Worm (Caenorhabditis elegans) whole organism, L4 larva: Measurements from ENCODE around the gene F09A5.3.

Experiments used
- F37D6.2 ChIP-seq: sonication (generic microtip); optimal IDR thresholded peaks from 2 replicates; lab custom pipeline; 2016; ENCODE audit warnings: mild to moderate bottlenecking, missing genetic modification characterization, missing compliant biosample characterization
- F44E2.7 ChIP-seq: fragments of 200-800 bp; sonication (Bioruptor generic); IDR thresholded peaks from 2 replicates; pipeline ENCODE4 v2.1.2; 2022; ENCODE audit warnings: missing genetic modification characterization, missing compliant biosample characterization
- T26A8.4 ChIP-seq: fragments of 200-800 bp; sonication (Bioruptor generic); IDR thresholded peaks from 2 replicates; pipeline ENCODE4 v1.3.6; 2022; ENCODE audit warnings: missing genetic modification characterization, missing compliant biosample characterization
- Y48G9A.11 ChIP-seq: fragments of 200-800 bp; sonication (Bioruptor generic); IDR thresholded peaks from 2 replicates; pipeline ENCODE4 v1.3.6; 2022; ENCODE audit warnings: missing genetic modification reagents, missing genetic modification characterization, missing compliant biosample characterization
- aha-1 ChIP-seq: fragments of 150-350 bp; peaks from one replicate; lab custom pipeline; 2014; ENCODE audit warnings: missing biosample characterization, missing genetic modification characterization
- attf-4 ChIP-seq: sonication (generic microtip); optimal IDR thresholded peaks from 3 replicates; lab custom pipeline; 2017; ENCODE audit warnings: missing biosample characterization, missing genetic modification characterization
- ceh-20 ChIP-seq: fragments of 200-800 bp; sonication (Bioruptor generic); IDR thresholded peaks from 2 replicates; pipeline ENCODE4 v1.3.6; 2022; ENCODE audit warnings: missing genetic modification reagents, missing genetic modification characterization, missing compliant biosample characterization
- ceh-32 ChIP-seq: sonication (generic microtip); optimal IDR thresholded peaks from 2 replicates; lab custom pipeline; 2016; ENCODE audit warnings: mild to moderate bottlenecking, missing genetic modification characterization, missing compliant biosample characterization; ENCODE audit not compliant: poor library complexity
- ces-1 ChIP-seq: fragments of 150-350 bp; sonication (generic microtip); optimal IDR thresholded peaks from 4 replicates; lab custom pipeline; 2014; ENCODE audit warnings: missing biosample characterization, missing genetic modification reagents, missing genetic modification characterization
- cey-2 ChIP-seq: sonication (generic microtip); optimal IDR thresholded peaks from 3 replicates; lab custom pipeline; 2017; ENCODE audit warnings: missing genetic modification characterization, mild to moderate bottlenecking, missing compliant biosample characterization, antibody characterized with exemption, borderline replicate concordance; ENCODE audit not compliant: insufficient read depth
- ctbp-1 ChIP-seq: fragments of 200-800 bp; sonication (Bioruptor generic); IDR thresholded peaks from 2 replicates; pipeline ENCODE4 v1.3.6; 2022; ENCODE audit warnings: missing genetic modification reagents, missing genetic modification characterization, missing compliant biosample characterization
- daf-16 ChIP-seq, 3 experiments: sonication (generic microtip); optimal IDR thresholded peaks; 2 replicates each; lab custom pipeline; 2016 to 2017; ENCODE audit warnings: missing genetic modification characterization in 3 of 3, missing genetic modification reagents in 3 of 3, mild to moderate bottlenecking in 2 of 3, missing compliant biosample characterization in 2 of 3, missing biosample characterization in 1 of 3, moderate library complexity in 1 of 3
- daf-8 ChIP-seq: fragments of 200-800 bp; sonication (Bioruptor generic); IDR thresholded peaks from 2 replicates; pipeline ENCODE4 v1.3.6; 2022; ENCODE audit warnings: missing genetic modification characterization, missing compliant biosample characterization
- dmd-6 ChIP-seq: fragments of 200-800 bp; sonication (Bioruptor generic); IDR thresholded peaks from 2 replicates; pipeline ENCODE4 v1.3.6; 2022; ENCODE audit warnings: missing genetic modification reagents, missing genetic modification characterization, missing compliant biosample characterization
- dpl-1 ChIP-seq: fragments of 150-350 bp; optimal IDR thresholded peaks from 2 replicates; lab custom pipeline; 2014; ENCODE audit warnings: missing biosample characterization, missing genetic modification reagents, missing genetic modification characterization
- dve-1 ChIP-seq: sonication (generic microtip); optimal IDR thresholded peaks from 2 replicates; lab custom pipeline; 2017; ENCODE audit warnings: antibody characterized with exemption, mild to moderate bottlenecking, missing genetic modification characterization, missing compliant biosample characterization; ENCODE audit not compliant: insufficient read depth
- fkh-10 ChIP-seq: fragments of 150-350 bp; optimal IDR thresholded peaks from 2 replicates; lab custom pipeline; 2014; ENCODE audit warnings: missing biosample characterization, missing genetic modification reagents, missing genetic modification characterization
- gei-8 ChIP-seq: fragments of 200-800 bp; sonication (Bioruptor generic); optimal IDR thresholded peaks from 2 replicates; lab custom pipeline; 2018; ENCODE audit warnings: mild to moderate bottlenecking, missing genetic modification characterization, missing compliant biosample characterization
- hlh-11 ChIP-seq: fragments of 200-800 bp; sonication (Bioruptor generic); optimal IDR thresholded peaks from 2 replicates; lab custom pipeline; 2018; ENCODE audit warnings: mild to moderate bottlenecking, missing genetic modification characterization, missing compliant biosample characterization
- hlh-30 ChIP-seq: sonication (generic microtip); optimal IDR thresholded peaks from 2 replicates; lab custom pipeline; 2017; ENCODE audit warnings: antibody characterized with exemption, mild to moderate bottlenecking, missing genetic modification characterization, missing compliant biosample characterization; ENCODE audit not compliant: insufficient read depth
- hmg-1.1 ChIP-seq: fragments of 200-800 bp; sonication (Bioruptor generic); IDR thresholded peaks from 2 replicates; pipeline ENCODE4 v1.3.6; 2022; ENCODE audit warnings: missing genetic modification reagents, missing genetic modification characterization, missing compliant biosample characterization
- lim-7 ChIP-seq: fragments of 200-800 bp; sonication (Bioruptor generic); IDR thresholded peaks from 2 replicates; pipeline ENCODE4 v1.3.6; 2022; ENCODE audit warnings: missing genetic modification characterization, missing compliant biosample characterization
- lin-13 ChIP-seq: fragments of 150-350 bp; optimal IDR thresholded peaks from 2 replicates; lab custom pipeline; 2014; ENCODE audit warnings: missing biosample characterization, missing genetic modification reagents, missing genetic modification characterization
- lin-38 ChIP-seq: fragments of 200-800 bp; sonication (Bioruptor generic); IDR thresholded peaks from 2 replicates; pipeline ENCODE4 v1.3.6; 2022; ENCODE audit warnings: missing genetic modification reagents, missing genetic modification characterization, missing compliant biosample characterization
- lsy-2 ChIP-seq, 2 experiments: fragments of 150-350 bp in 1 of 2; sonication (generic microtip) in 1 of 2; optimal IDR thresholded peaks; 2 replicates each; lab custom pipeline; 2014 to 2017; ENCODE audit warnings: missing biosample characterization in 2 of 2, missing genetic modification characterization in 2 of 2
- madf-5 ChIP-seq, 2 experiments: fragments of 200-800 bp; sonication (Bioruptor generic); IDR thresholded peaks; 2 replicates each; pipeline ENCODE4 v1.3.6; 2022; ENCODE audit warnings: missing compliant biosample characterization in 2 of 2, missing genetic modification characterization in 2 of 2
- mdl-1 ChIP-seq, 2 experiments: fragments of 150-350 bp in 1 of 2; sonication (generic microtip) in 1 of 2; optimal IDR thresholded peaks; 2 replicates each; lab custom pipeline; 2014 to 2017; ENCODE audit warnings: missing biosample characterization in 2 of 2, missing genetic modification characterization in 2 of 2
- mxl-2 ChIP-seq: fragments of 200-800 bp; sonication (Bioruptor generic); conservative IDR thresholded peaks from 2 replicates; pipeline ENCODE4 v1.3.6; 2022; ENCODE audit warnings: missing genetic modification reagents, missing genetic modification characterization, missing compliant biosample characterization
- mxl-3 ChIP-seq: fragments of 200-800 bp; sonication (Bioruptor generic); optimal IDR thresholded peaks from 2 replicates; lab custom pipeline; 2018; ENCODE audit warnings: mild to moderate bottlenecking, missing genetic modification characterization, missing compliant biosample characterization
- nhr-10 ChIP-seq: fragments of 150-350 bp; optimal IDR thresholded peaks from 2 replicates; lab custom pipeline; 2014; ENCODE audit warnings: missing biosample characterization, missing genetic modification characterization
- nhr-11 ChIP-seq: fragments of 150-350 bp; optimal IDR thresholded peaks from 2 replicates; lab custom pipeline; 2014; ENCODE audit warnings: missing biosample characterization, missing genetic modification characterization
- nhr-111 ChIP-seq: fragments of 200-800 bp; sonication (Bioruptor generic); optimal IDR thresholded peaks from 2 replicates; lab custom pipeline; 2018; ENCODE audit warnings: mild to moderate bottlenecking, missing genetic modification characterization, missing compliant biosample characterization
- nhr-28 ChIP-seq: fragments of 150-350 bp; optimal IDR thresholded peaks from 2 replicates; lab custom pipeline; 2014; ENCODE audit warnings: missing biosample characterization, missing genetic modification characterization
- nhr-6 ChIP-seq: fragments of 150-350 bp; optimal IDR thresholded peaks from 2 replicates; lab custom pipeline; 2014; ENCODE audit warnings: missing biosample characterization, missing genetic modification characterization
- nhr-77 ChIP-seq: fragments of 150-350 bp; optimal IDR thresholded peaks from 2 replicates; lab custom pipeline; 2014; ENCODE audit warnings: missing biosample characterization, missing genetic modification characterization
- pha-4 ChIP-seq, 2 experiments: fragments of 150-350 bp in 1 of 2; fragments of 200-800 bp in 1 of 2; sonication (Bioruptor generic) in 1 of 2; IDR thresholded peaks in 1 of 2; optimal IDR thresholded peaks in 1 of 2; 2 replicates each; pipeline versions ENCODE4 v1.3.6 to Lab custom; 2014 to 2022; ENCODE audit warnings: missing genetic modification characterization in 2 of 2, missing genetic modification reagents in 2 of 2, missing biosample characterization in 1 of 2, missing compliant biosample characterization in 1 of 2
- php-3 ChIP-seq: fragments of 200-800 bp; sonication (Bioruptor generic); IDR thresholded peaks from 2 replicates; pipeline ENCODE4 v1.3.6; 2022; ENCODE audit warnings: missing genetic modification reagents, missing genetic modification characterization, missing compliant biosample characterization
- rbr-2 ChIP-seq: sonication (generic microtip); optimal IDR thresholded peaks from 2 replicates; lab custom pipeline; 2016; ENCODE audit warnings: missing genotype, missing genetic modification characterization, missing compliant biosample characterization
- spr-3 ChIP-seq: fragments of 200-800 bp; sonication (Bioruptor generic); optimal IDR thresholded peaks from 2 replicates; lab custom pipeline; 2018; ENCODE audit warnings: mild to moderate bottlenecking, missing genetic modification characterization, missing compliant biosample characterization
- zfp-3 ChIP-seq: fragments of 200-800 bp; sonication (Bioruptor generic); conservative IDR thresholded peaks from 2 replicates; pipeline ENCODE4 v1.3.6; 2022; ENCODE audit warnings: missing genetic modification reagents, missing genetic modification characterization, missing compliant biosample characterization

The F09A5.3 gene

ce11 chrX:13169133-13169532, 27.7 kb downstream of the F09A5.3 start:
- TF ChIP-seq mxl-3 (GFP tag; lab: Kevin White, UChicago), result peak; percentile 92
- TF ChIP-seq T26A8.4 (GFP tag; lab: Robert Waterston, UW), result no peak
- TF ChIP-seq hlh-30, result peak; percentile 95
- TF ChIP-seq hlh-11 (tag; lab: Kevin White, UChicago), result peak; percentile 63
- peak in 1 of 2 experiments; percentile 81 for TF ChIP-seq mdl-1 (tag; optimal IDR thresholded peaks at IDR 0.05; lab: Kevin White, UChicago)
- TF ChIP-seq daf-16 (GFP tag; optimal IDR thresholded peaks at IDR 0.05; lab: Kevin White, UChicago), result peak in 1 of 2 experiments; percentile 2
- no peak for TF ChIP-seq daf-16 (tag; optimal IDR thresholded peaks at IDR 0.05; lab: Kevin White, UChicago)
- no peak for TF ChIP-seq fkh-10
- TF ChIP-seq nhr-11 (tag; lab: Kevin White, UChicago), result peak; percentile 53
- TF ChIP-seq pha-4 (GFP tag; IDR thresholded peaks at IDR 0.05; lab: Robert Waterston, UW), result no peak
- no peak for TF ChIP-seq pha-4 (tag; optimal IDR thresholded peaks at IDR 0.05; lab: Kevin White, UChicago)
- peak; percentile 26 for TF ChIP-seq nhr-28 (tag; lab: Kevin White, UChicago)
- TF ChIP-seq, all 104 proteins: peak for 7

- TF ChIP-seq aha-1 (peak; percentile 86), spr-3 (GFP tag; lab: Kevin White, UChicago) (no peak), hlh-30 (peak; percentile 41), nhr-10 (tag; lab: Kevin White, UChicago) (no peak), nhr-6 (tag; lab: Kevin White, UChicago) (no peak)
Measured at ce11 chrX:13169975-13170374, 28.6 kb downstream of the F09A5.3 start, which contains the start of gene mob-2. mob-2 (minus strand) TSS chrX:13170075.

DNA sequence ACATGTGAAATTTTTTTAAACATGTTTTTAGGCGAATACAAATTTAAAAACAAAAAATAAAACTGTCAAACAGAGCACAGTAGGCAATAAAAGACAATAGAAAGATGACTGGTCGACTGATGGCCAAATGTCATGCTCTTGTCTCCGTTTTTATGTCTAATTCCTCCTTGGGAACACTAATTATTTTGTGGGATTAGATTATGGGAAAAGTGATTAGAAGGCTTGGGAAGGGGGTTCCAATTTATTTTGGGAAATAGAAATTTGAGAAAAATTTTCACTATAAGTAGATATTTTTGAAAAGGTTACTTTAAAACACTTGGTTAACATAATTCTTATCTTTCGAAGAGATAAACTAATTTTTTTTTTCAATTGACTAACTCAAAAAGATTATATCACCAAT, 29.4 kb downstream of the F09A5.3 start:
- TF ChIP-seq F37D6.2 (tag; lab: Kevin White, UChicago), result no peak
- TF ChIP-seq spr-3 (GFP tag; lab: Kevin White, UChicago), result no peak
- TF ChIP-seq Y48G9A.11 (GFP tag; lab: Robert Waterston, UW), result no peak
- TF ChIP-seq ces-1 (GFP tag; lab: Kevin White, UChicago), result no peak
- no peak for TF ChIP-seq ceh-32 (tag; lab: Kevin White, UChicago)
- TF ChIP-seq nhr-77, result no peak

- no peak for TF ChIP-seq ceh-20 (GFP tag; lab: Robert Waterston, UW)
- peak; percentile 66 for TF ChIP-seq hlh-30
- no peak for TF ChIP-seq mxl-2 (GFP tag; lab: Robert Waterston, UW)
- peak; percentile 17 for TF ChIP-seq rbr-2 (tag; lab: Kevin White, UChicago)
- peak; percentile 94 for TF ChIP-seq aha-1
- 0 out of 2 replicates have a peak, but pooled peaks have one; percentile 11 for TF ChIP-seq ctbp-1 (GFP tag; lab: Robert Waterston, UW)
- peak; percentile 2 for TF ChIP-seq F37D6.2 (tag; lab: Kevin White, UChicago)
- no peak for TF ChIP-seq daf-16 (GFP tag; optimal IDR thresholded peaks at IDR 0.05; lab: Kevin White, UChicago)
- no peak for TF ChIP-seq daf-16 (tag; optimal IDR thresholded peaks at IDR 0.05; lab: Kevin White, UChicago)
- peak; percentile 22 for TF ChIP-seq nhr-11 (tag; lab: Kevin White, UChicago)
- no peak for TF ChIP-seq dve-1
- TF ChIP-seq mdl-1 (tag; optimal IDR thresholded peaks at IDR 0.05; lab: Kevin White, UChicago), result peak in 1 of 2 experiments; percentile 14
- TF ChIP-seq hmg-1.1, result peak; percentile 59
Measured at ce11 chrX:13171206-13171605, 29.8 kb downstream of the F09A5.3 start.

DNA sequence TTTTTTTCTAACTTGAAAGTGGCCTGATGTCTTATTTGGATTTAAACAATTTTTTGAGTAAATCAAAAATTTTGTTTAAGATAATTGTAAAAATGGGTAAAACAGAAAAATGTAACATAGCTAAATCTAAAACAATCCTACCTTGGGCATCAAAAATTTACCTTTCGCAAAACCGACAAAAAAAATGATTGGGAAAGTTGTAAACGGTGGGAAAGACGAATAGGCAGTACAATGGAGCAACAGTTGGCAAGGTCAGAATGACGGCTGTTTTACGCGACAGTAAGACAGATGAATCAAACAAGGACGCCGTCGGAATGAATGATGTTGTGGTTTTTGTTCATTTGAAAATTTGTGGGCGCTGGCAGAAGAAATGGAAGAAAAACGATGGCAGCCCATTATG, 33.0 kb downstream of the F09A5.3 start:
- TF ChIP-seq lsy-2 (tag; optimal IDR thresholded peaks at IDR 0.05; lab: Kevin White, UChicago) (no peak), lin-38 (GFP tag; lab: Robert Waterston, UW) (no peak), lim-7 (GFP tag; lab: Robert Waterston, UW) (no peak), hlh-11 (tag; lab: Kevin White, UChicago) (no peak)

DNA sequence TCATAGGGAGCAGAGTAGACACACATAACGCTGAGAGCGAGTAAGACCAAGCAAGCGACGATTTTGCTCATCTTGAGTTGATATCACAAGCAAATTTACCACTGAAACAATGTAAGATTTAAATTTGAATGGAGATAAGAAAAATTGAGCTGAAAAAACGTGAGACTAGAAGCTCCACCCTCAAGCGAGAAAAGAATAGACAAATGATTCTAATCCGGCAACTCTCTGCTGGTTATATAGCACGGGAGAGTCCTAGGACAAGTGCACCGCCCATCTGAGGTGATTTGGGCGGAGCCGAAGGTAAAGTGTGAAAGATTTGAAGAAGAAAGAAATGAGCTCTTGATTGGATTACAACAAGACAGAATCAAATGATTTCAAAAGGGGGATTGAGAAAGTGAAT, 36.9 kb downstream of the F09A5.3 start, which contains the start of gene nlp-3:
Gene nlp-3, minus strand, starts transcription at position 101 of the 400 bp plus-strand sequence.
- TF ChIP-seq zfp-3 (GFP tag; lab: Robert Waterston, UW) (no peak), F44E2.7 (GFP tag; lab: Robert Waterston, UW) (no peak), nhr-111 (GFP tag; lab: Kevin White, UChicago) (no peak), nhr-28 (tag; lab: Kevin White, UChicago) (no peak), dmd-6 (GFP tag; lab: Robert Waterston, UW) (no peak), dpl-1 (GFP tag; lab: Kevin White, UChicago) (no peak), gei-8 (GFP tag; lab: Kevin White, UChicago) (no peak), lin-13 (no peak), nhr-6 (tag; lab: Kevin White, UChicago) (no peak), php-3 (GFP tag; lab: Robert Waterston, UW) (no peak), cey-2 (no peak), T26A8.4 (GFP tag; lab: Robert Waterston, UW) (no peak), daf-8 (GFP tag; lab: Robert Waterston, UW) (no peak), attf-4 (no peak), madf-5 (GFP tag; IDR thresholded peaks at IDR 0.05; lab: Robert Waterston, UW) (no peak)
